Worm (Caenorhabditis elegans) whole organism, L4 larva: ENCODE data around the gene C16A3.5.

Experiments
- aha-1 ChIP-seq: fragments of 150-350 bp; peaks from one replicate; lab custom pipeline; 2014; ENCODE audit warnings: missing biosample characterization, missing genetic modification characterization
- nhr-11 ChIP-seq: fragments of 150-350 bp; optimal IDR thresholded peaks from 2 replicates; lab custom pipeline; 2014; ENCODE audit warnings: missing biosample characterization, missing genetic modification characterization
- php-3 ChIP-seq: fragments of 200-800 bp; sonication (Bioruptor generic); IDR thresholded peaks from 2 replicates; pipeline ENCODE4 v1.3.6; 2022; ENCODE audit warnings: missing genetic modification reagents, missing genetic modification characterization, missing compliant biosample characterization
- spr-1 ChIP-seq: sonication (generic microtip); optimal IDR thresholded peaks from 2 replicates; lab custom pipeline; 2016; ENCODE audit warnings: mild to moderate bottlenecking, missing genetic modification characterization, missing compliant biosample characterization

DNA sequence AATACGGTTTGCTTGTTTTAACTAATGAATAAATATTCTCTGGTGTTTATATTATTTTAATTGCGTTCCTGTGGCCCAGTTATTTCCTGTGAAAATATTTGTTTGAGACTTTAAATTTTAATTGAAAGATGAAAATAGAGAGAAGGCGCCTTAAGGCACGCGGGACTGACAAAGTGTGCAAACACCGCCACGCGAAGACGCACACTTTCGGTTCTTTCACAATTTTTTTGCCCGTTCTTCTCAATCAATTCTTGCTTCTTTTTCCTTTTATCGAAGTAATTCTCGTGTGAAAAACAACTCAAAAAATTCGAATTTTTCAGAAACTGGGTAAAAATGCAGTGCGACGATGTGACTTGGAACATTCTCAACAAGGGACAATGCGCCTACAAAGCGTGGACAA lies 1.4 kb upstream of the C16A3.5 start, which contains the start of gene C16A3.6:
- peak; percentile 1 for TF ChIP-seq aha-1 (tag; lab: Kevin White, UChicago)
- no peak for TF ChIP-seq php-3 (GFP tag; lab: Robert Waterston, UW)
- no peak for TF ChIP-seq nhr-11 (tag; lab: Kevin White, UChicago)
- no peak for TF ChIP-seq spr-1 (tag; lab: Kevin White, UChicago)
